Fruit fly (Drosophila melanogaster) Kc167 (cell line): ENCODE data around the gene Akr1B.

Experiments used
- Myc ChIP-seq: fragments of >200 bp; optimal IDR thresholded peaks from 2 replicates; lab custom pipeline; 2017; ENCODE audit warnings: missing external identifiers
- Sin3A ChIP-seq: fragments of >200 bp; optimal IDR thresholded peaks from 2 replicates; lab custom pipeline; 2018; ENCODE audit warnings: missing external identifiers
- h ChIP-seq: fragments of >200 bp; optimal IDR thresholded peaks from 3 replicates; lab custom pipeline; 2018; ENCODE audit warnings: missing external identifiers
- insv ChIP-seq: fragments of >200 bp; optimal IDR thresholded peaks from 3 replicates; lab custom pipeline; 2018; ENCODE audit warnings: missing external identifiers
- psq ChIP-seq: fragments of >200 bp; optimal IDR thresholded peaks from 2 replicates; lab custom pipeline; 2017; ENCODE audit warnings: missing external identifiers
- ttk ChIP-seq: sonication (Bioruptor generic); optimal IDR thresholded peaks from 2 replicates; lab custom pipeline; 2017; ENCODE audit warnings: missing external identifiers

- TF ChIP-seq ttk (lab: Kevin White, UChicago) (no peak), psq (no peak), Sin3A (lab: Kevin White, UChicago) (no peak), h (no peak), Myc (lab: Kevin White, UChicago) (no peak), insv (lab: Kevin White, UChicago) (no peak)
Measured at dm6 chr3L:11601133-11601532, 23.0 kb downstream of the Akr1B start.
